Worm (Caenorhabditis elegans): ENCODE data around the gene ucr-2.3.

- no peak for TF ChIP-seq hmbx-1 (tag; optimal IDR thresholded peaks at IDR 0.05)
- no peak for TF ChIP-seq ama-1 (optimal IDR thresholded peaks at IDR 0.05)
- no peak for TF ChIP-seq scrt-1 (GFP tag; IDR thresholded peaks at IDR 0.05)
- TF ChIP-seq B0310.2 (tag; optimal IDR thresholded peaks at IDR 0.05): no peak
- TF ChIP-seq ets-7 (tag; optimal IDR thresholded peaks at IDR 0.05): no peak
- no peak for TF ChIP-seq flt-1 (GFP tag; IDR thresholded peaks at IDR 0.05)
Measured at ce11 chrIII:873432-873831, 6.2 kb upstream of the ucr-2.3 start, which contains the start of gene clc-19.

Measured in whole organism, early embryonic.